Fruit fly (Drosophila melanogaster) ovary, adult (tissue): ENCODE data around the gene rogdi.

ENCODE experiments used
- CG17801 ChIP-seq: fragments of 200-800 bp; optimal IDR thresholded peaks from 2 replicates; lab custom pipeline; 2019; ENCODE audit warnings: missing biosample characterization, mild to moderate bottlenecking, missing genetic modification characterization, moderate library complexity; ENCODE audit not compliant: partially characterized antibody

The rogdi gene

DNA sequence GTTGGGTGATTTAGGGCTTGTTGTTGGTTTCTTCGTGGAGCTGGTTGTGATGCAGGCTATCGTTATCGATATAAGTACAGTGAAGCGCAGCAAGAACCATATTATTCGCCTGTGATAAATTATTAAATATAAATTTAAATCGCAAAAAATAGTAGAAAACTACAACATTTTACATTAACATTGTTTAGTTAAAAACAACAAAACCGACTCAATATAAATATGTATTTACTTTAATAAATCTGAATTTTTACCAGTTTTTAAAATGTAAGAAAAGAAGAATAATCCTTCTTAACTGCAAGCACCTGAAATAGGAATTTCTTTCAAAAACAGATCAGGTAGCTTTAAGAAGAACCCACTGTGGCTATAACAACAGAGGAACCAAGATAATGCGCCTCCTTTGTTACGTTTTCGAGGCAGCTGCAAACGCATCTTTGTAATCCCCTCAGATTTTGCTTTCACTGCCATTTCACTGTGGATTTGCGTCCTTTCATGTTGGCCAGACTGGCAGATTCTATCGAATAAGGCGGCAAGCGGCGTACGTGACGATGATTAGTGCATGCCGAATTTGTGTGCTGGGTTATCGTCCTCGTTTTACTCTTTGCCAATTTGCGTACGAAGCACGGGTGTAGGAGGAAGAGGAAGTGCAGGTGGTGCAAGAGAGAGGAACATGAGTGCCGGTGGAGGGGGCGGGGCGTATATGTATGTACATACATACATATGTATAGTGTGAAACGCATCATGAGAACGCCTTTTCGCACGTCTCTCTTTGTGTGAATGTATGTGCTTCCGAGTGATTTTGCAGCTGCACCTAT lies 38.6 kb upstream of the rogdi start:
- no peak for TF ChIP-seq CG17801 (GFP tag; lab: Kevin White, UChicago)

DNA sequence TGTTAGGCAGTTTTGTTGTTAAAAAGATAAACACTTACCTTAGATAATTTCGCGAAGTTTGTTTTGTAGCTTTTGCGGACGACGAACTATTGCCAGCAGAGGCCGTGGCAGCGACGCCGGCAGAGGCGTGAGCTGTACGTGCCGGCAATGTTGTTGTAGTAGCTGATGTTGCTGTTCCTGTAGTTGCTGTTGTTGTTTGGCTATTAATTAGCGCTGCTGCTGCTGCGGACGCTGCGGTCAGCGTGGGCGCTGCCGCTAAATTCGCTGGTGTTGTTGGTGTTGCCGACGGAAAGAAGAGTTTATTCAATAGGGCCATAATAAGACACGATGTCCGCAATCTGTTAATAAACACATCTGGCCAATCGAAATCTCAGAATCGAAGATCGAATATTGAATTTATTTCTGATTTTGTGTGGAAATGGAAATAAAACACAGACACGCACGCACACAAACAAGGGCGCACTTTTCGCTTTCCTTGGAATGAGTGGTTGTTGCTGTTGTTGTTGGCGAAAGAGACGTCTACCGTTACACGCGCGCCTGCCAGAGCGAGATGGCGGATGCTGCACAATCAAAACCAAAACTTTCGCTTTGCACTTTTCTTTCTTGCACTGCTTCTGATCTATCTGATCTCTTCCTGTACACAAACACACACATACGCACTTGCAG lies 37.8 kb upstream of the rogdi start:
- TF ChIP-seq CG17801 (GFP tag; lab: Kevin White, UChicago), result no peak

DNA sequence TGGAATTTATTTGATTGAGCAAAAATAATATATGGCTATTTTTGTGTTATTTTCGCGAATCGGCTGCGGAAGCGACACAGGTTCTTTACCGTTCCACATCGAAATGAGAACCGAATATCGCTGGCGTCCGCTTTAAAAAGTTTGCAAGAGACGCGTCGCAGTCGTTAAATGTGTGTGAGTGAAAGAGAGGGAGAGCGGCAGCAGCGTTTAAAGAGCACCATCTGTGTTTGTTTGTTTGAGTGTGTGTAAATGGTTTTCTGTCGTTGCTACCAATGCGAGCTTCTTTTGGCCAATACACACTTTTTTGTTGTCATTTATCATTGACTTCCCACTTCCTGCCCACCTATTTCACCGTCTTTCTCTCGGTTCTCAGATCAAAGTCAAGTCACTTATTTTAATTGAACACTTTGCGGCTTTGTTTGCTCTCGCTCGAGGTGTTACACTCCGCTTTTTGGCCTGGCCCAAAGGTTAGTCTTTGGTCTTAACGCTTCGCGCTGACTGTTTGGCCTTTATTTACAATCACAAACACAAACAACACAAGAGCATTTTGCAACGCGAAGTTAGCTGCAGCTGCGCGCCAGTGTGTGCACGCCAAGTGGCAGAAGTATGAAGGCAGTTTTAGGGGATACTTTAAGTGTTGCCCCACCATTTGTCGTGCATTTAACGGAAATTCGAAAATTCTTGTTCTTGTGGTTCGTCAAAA lies 37.1 kb upstream of the rogdi start, which contains the start of gene CG3764:
Gene CG3764, minus strand, starts transcription at position 549 of the 703 bp plus-strand sequence.
- peak; percentile 51 for TF ChIP-seq CG17801 (GFP tag; lab: Kevin White, UChicago)

DNA sequence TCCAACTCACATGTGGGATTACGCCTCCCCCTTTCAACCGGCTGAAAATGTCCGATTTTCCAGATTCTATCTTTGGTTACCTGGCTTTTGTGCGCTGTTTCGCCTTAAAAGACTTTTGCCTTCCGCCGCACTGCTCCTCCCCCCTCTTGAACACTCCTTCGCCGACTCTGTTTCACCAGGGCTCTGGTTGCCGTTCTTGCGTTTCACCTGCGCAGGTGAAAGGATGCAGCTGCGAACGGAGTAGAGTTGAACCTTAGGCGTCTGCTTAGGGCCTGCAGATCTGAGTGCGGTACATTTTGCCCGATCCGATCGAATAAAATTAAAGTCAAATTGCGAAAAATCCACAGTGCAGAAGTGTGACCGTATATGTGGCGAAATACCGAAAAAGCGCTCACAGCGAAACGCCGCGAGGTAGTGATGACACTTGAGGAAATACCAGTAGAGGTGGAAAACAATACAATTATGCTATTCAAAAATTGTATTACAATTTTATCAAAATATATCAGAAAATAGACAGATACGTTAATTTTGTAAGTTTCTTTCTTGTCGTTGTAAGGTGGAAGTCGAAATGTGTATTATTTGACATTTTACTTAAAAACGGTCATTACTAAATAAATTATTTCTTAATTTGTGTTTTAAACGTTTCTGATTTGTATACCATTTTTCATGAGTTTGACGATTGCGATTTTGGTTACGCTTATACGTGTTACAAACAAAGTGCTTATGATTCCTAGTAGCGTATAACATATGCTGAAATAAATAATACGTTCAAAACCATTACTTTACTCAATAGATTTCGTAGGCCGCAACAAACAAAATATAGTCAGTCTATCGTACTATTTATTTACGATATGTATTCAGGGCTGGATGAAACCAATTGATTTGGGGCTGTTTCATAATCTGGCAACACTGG lies 33.4 kb upstream of the rogdi start, which contains the start of the genes CG6664 and CG7728:
Gene CG6664, minus strand, starts transcription at position 518 of the 913 bp plus-strand sequence.
Gene CG7728, plus strand, starts transcription at position 874 of the 913 bp plus-strand sequence.
- no peak for TF ChIP-seq CG17801 (GFP tag; lab: Kevin White, UChicago)

DNA sequence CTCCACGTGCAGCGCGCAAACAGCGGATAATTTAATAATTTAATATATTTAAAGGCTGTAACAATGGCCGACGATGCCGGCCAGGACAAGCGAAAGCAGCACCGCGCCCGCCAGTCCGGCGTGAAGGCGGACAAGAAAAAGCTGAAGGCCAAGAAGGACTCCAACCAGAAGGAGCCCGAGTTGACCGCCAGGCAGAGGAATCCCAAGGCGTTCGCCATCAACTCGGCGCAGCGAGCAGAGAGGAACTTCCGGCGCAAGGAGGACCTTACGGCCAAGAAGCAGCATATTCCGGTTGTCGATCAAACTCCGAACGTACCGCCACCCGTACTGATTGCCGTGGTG lies 32.8 kb upstream of the rogdi start:
- no peak for TF ChIP-seq CG17801 (GFP tag; lab: Kevin White, UChicago)

DNA sequence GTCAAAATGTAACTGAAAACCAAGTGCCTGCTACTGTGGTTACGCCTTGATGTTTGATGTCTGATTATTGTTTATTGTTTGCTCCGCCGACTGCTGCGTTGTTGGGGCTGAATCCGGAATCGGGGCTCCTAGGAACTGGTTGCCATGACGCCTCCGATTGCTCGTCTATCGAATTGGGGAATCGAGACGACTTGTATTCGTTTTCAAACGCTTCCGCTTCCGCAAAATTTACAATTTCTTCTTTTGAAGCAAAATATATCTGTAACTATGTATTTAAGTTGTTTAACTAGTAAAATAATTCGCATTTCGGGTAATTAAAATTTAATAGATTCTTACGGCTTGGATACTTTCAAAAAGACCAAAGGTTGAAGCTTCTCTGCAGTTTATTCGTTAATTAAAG lies 26.6 kb upstream of the rogdi start, which contains the start of gene CG6652:
Gene CG6652, minus strand, starts transcription at position 101 of the 400 bp plus-strand sequence.
- no peak for TF ChIP-seq CG17801 (GFP tag; lab: Kevin White, UChicago)

DNA sequence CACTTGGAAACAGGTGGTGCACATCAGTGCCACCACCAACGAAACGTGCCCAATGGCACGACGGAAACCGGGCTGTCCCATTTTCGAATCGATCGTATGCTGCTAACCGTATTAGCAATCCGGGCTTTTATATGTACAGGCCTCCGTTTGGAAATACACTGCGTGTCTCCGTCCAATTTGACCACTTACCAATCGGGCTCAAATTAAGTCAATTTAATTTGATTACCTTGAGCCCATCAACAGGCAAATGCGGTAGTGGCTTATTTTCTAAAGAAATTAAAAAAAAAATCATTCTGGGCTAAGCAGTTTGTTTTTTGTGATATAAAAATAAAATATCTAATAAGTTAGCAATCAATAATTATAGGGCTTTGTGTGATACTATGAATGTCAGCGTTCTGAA lies 25.7 kb upstream of the rogdi start, which contains the start of gene a10:
Gene a10, minus strand, starts transcription at position 101 of the 400 bp plus-strand sequence.
- no peak for TF ChIP-seq CG17801 (GFP tag; lab: Kevin White, UChicago)

DNA sequence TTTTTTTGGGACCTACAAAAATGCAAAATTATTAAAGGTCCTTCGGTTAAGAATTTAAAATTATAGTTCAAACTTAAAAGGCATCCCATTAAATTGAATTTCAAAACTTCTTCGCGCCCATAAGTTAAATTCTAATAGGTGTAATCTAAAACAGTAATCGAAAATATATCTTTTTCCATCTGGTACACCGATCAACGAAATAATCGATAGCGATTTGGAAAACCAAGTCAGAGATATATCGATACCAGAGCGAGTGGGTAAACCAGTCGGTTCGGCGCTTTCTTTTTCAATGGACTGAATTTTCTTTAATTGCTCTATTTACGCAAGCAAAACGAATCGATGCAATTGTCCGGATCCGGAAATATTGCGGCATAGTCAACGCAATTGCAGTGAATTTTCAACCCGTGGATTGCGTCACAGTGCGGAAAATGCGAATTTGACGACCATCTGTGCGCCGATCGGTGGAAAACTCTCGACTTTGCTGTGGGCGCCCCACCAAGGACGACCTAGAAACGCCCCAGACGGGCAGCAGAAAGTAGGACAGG lies 25.1 kb upstream of the rogdi start, which contains the start of gene Fit2:
Gene Fit2, plus strand, starts transcription at position 234 of the 545 bp plus-strand sequence.
- no peak for TF ChIP-seq CG17801 (GFP tag; lab: Kevin White, UChicago)

DNA sequence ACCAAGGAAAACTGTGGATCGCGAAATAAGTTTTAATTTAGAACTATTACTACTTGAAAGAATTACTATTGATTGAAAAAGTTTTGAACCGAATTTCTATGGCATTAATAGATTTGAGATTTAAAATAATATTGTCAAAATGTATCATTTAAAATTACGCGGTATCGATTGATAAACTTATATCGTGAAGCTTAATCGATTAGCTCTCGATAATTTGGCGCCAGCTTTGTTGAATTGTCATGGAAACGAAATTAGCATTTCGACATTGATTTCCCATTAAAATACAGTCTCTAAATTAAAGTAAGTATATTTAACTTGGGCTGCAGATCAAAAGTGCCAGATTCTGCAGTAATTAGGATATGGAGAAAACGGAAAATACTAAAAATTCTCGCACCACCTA lies 22.0 kb upstream of the rogdi start, which contains the start of gene CG7730:
Gene CG7730, plus strand, starts transcription at position 206 of the 400 bp plus-strand sequence.
- TF ChIP-seq CG17801 (GFP tag; lab: Kevin White, UChicago), result no peak

DNA sequence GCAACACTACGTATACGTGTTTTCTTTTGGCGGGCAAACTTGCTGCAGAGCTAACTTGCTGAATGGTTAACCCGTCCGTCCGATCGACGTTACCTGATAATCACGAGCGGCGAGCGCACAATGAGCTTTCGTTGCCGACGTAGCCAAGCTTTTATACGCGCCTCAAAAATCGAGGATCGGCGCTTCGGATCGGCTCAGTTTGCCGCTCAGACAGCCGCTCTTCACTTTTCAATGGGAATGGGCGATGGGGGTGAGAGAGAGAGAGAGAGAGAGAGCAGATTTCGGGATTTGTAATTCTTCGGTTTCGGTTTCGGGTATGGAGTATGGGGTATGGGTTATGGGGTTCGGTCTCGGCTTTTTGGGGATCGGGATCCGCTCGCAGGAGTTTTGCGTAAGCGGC lies 17.3 kb upstream of the rogdi start, which contains the start of gene Ilp8:
Gene Ilp8, minus strand, starts transcription at position 110 of the 400 bp plus-strand sequence.
- TF ChIP-seq CG17801 (GFP tag; lab: Kevin White, UChicago), result no peak

DNA sequence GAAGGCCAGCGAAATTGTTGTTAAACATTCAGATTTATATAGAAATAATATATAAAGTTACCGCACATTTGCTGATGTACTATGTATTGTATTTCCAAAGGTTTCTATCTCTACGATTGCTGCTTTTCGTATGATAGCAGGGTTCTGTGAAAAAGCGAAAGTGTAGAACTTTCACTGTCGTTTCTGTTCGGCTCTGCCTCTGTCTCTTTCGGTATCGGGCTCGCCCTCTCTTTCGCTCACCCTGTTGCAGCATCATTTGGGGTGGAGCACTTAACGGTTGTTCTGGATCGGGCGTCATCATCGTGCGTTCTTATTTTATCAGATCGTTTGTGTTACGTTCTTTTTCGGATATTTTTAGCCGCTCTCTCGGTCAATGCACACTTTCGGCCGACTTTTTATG lies 16.0 kb upstream of the rogdi start:
- no peak for TF ChIP-seq CG17801 (GFP tag; lab: Kevin White, UChicago)

DNA sequence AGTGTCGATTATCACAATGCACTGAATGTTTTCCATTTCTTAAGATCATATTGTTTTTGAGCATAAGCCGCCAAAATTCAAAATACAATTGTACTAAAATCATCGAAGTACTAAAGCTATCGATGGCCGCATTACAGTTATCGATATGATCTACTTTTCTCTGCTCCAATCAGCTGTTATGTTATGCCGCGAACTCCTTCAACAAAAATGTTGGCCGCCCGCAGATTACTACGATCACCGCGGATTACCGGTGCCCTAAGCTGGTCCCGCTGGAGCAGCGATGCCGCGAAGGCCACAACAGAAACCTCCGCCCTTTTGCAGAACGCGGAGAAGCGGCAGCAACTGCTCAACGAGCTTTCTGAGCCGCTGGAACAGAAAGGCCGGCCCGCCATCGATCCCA lies 13.8 kb upstream of the rogdi start, which contains the start of gene beg:
Gene beg, plus strand, starts transcription at position 177 of the 400 bp plus-strand sequence.
- TF ChIP-seq CG17801 (GFP tag; lab: Kevin White, UChicago), result no peak

DNA sequence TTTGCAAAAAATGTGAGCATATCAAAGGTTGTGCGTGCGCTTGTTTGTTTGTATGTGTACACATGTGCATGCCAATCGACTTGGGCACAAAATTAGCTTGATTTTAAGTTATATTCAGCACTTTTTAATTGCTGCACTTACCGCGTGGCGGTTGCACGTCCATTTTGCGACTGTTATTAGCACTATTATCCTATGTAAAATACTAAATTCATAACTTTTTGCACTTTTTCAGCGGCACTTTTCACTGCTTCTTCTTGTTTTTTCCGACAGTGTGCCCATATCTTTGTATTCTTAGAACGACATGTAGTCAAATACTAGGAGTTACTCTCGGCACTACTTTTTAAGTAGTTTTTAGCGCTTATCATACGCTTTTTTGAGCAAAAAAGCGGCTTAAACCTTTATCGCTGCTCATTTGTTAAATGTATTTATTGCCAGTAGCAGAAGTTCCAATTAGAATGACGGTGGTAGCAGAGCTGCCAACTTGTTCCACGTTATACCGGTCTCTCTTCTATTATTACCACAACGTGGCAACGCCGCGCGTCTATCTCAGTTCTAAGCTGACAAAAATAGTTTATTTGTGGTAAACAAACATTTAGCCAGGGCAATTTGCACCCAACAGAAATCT lies 6.9 kb upstream of the rogdi start, which contains the start of the genes scaf6 and Papst2:
Gene scaf6, minus strand, starts transcription at position 278 of the 625 bp plus-strand sequence.
Gene Papst2, plus strand, starts transcription at position 501 of the 625 bp plus-strand sequence.
- peak; percentile 38 for TF ChIP-seq CG17801 (GFP tag; lab: Kevin White, UChicago)
